Worm (Caenorhabditis elegans): ENCODE results near the gene ttr-33.

ttr-33 gene

DNA sequence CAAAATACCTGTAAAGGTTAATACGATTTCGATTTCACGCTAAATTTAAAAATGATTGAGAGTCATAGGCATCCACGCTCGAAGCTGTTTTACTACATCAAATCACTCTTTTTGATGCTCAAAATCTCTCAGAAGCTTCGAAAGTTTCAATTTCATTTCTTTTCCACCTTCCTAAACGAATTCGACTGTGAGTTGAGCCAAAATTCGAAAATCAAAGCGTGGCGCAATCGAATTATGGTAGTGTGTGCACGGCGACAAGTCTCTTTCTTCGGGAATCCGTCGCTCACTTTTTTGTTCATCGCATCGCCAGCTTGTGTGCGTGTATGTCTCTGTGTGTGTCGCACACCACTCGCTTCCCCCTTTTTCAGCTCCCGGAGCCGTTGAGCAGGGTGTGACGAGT is 35.2 kb upstream of the ttr-33 start:
- TF ChIP-seq lsy-2 (tag; optimal IDR thresholded peaks at IDR 0.05) (no peak), egl-27 (tag; optimal IDR thresholded peaks at IDR 0.05) (no peak), ama-1 (optimal IDR thresholded peaks at IDR 0.05) (no peak)

DNA sequence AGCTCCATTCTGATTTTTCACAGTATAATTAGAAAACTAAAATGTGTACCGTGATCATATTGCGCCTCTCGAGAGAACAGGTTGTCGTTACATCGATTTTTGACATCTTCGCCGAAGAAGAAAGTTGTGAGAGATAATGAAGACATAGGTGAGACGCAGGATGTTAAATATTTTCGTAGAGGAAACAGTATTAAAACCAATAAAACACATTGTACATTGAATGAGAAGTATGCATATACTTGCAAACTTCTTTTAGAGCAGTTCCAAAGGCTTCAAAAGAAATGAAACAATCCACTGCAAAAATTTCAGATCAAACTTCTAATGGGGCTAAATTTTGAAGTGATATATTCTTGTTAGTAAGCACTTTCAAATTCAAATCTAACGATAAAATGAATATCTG is 33.0 kb upstream of the ttr-33 start, which contains the start of gene nipi-4:
Gene nipi-4 (minus strand): TSS at position 101 of the 400 bp plus-strand sequence.
- TF ChIP-seq blmp-1 (tag; optimal IDR thresholded peaks at IDR 0.05; ENCODE audit: insufficient read depth) (no peak), ceh-16 (tag; optimal IDR thresholded peaks at IDR 0.05) (no peak), mbf-1 (tag; optimal IDR thresholded peaks at IDR 0.05) (no peak), unc-55 (GFP tag; optimal IDR thresholded peaks at IDR 0.05) (no peak)

DNA sequence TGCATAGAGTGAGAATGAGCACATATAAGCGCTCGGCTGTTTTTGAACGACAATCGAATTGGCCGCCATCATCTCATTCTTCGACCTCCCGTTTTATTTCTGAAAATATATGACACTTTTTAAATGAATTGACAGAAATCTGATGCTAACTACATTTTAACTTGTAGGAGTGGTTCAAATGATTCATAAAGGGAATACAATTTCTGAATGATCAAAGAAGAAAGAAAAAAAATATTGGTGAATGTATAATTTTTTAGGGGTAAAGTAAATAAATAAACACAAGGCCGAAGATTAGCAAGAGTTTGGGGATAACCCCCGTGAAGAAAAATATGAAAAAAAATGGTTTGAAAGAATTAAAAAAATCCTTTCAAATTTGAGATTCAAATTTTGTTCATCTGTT is 27.0 kb upstream of the ttr-33 start, which contains the start of gene C37C3.11:
Gene C37C3.11 (minus strand): TSS at position 101 of the 400 bp plus-strand sequence.
- TF ChIP-seq nhr-6 (tag; optimal IDR thresholded peaks at IDR 0.05) (no peak), Y55F3AM.14 (GFP tag; optimal IDR thresholded peaks at IDR 0.05) (no peak), snpc-4 (tag; optimal IDR thresholded peaks at IDR 0.05) (no peak), unc-55 (GFP tag; optimal IDR thresholded peaks at IDR 0.05) (no peak), sem-4 (tag; optimal IDR thresholded peaks at IDR 0.05) (no peak), gmeb-1 (tag; optimal IDR thresholded peaks at IDR 0.05) (no peak), nhr-11 (tag; optimal IDR thresholded peaks at IDR 0.05) (no peak), fos-1 (tag; optimal IDR thresholded peaks at IDR 0.05) (no peak), lin-13 (GFP tag; optimal IDR thresholded peaks at IDR 0.05) (no peak), lin-11 (tag; optimal IDR thresholded peaks at IDR 0.05) (no peak), ama-1 (optimal IDR thresholded peaks at IDR 0.05) (no peak)

DNA sequence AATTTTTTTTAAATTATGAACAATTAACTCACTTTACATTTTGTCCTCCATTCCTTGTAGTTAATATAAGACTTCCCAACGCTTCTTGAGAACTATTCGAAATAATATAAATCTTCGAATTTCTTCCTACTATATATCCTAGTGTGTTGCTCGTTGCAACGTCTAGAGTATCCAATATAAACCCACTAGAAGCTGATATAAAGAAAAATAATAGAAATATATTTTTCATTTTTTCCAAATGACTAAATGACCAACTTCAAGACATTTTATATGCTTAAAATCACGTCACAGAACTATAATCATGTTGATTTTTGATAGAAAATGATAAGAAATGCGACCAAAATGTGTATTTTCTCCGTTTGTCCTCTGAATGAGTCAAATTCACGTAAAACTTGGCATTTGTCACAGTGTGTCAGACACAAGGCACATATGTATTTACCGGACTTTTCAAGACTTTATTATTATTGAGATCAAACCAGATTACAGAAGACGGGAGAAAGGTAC is 25.4 kb upstream of the ttr-33 start, which contains the start of gene C37C3.10:
Gene C37C3.10 (minus strand): TSS at position 51 of the 504 bp plus-strand sequence.
- TF ChIP-seq fos-1 (tag; optimal IDR thresholded peaks at IDR 0.05) (peak; percentile 61), lsy-2 (tag; optimal IDR thresholded peaks at IDR 0.05) (no peak)

DNA sequence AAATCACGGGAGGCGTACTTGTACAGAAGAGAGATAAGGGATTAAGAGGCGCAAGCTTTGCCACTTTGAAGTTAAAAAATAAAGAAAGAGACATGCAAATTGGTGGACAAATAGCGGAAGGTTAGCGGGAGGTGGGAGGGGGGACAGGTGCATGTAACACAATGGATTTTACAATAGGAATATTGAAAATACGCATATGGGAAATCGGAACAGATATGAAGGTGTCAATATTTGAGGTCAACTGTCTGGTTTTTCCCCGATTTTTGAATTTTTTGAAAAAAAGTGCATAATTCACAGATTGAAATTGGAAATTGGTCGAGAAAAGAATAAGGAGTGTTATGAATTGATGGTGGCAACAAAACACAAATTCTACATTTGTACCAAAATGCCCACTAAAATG is 24.1 kb upstream of the ttr-33 start, which contains the start of gene C37C3.17:
Gene C37C3.17 (minus strand): TSS at position 101 of the 400 bp plus-strand sequence.
- TF ChIP-seq skn-1 (tag; optimal IDR thresholded peaks at IDR 0.05), result no peak
- no peak for TF ChIP-seq R02D3.7 (tag; optimal IDR thresholded peaks at IDR 0.05)
- TF ChIP-seq elt-3 (tag; optimal IDR thresholded peaks at IDR 0.05), result no peak
- no peak for TF ChIP-seq ama-1 (optimal IDR thresholded peaks at IDR 0.05)
- TF ChIP-seq nhr-6 (tag; optimal IDR thresholded peaks at IDR 0.05), result no peak
- no peak for TF ChIP-seq F13H6.1 (tag; optimal IDR thresholded peaks at IDR 0.05)
- no peak for TF ChIP-seq alr-1 (tag; optimal IDR thresholded peaks at IDR 0.05)
- TF ChIP-seq unc-55 (GFP tag; optimal IDR thresholded peaks at IDR 0.05), result no peak
- TF ChIP-seq fos-1 (tag; optimal IDR thresholded peaks at IDR 0.05), result no peak
- no peak for TF ChIP-seq unc-39 (tag; optimal IDR thresholded peaks at IDR 0.05)
- no peak for TF ChIP-seq egl-27 (tag; optimal IDR thresholded peaks at IDR 0.05)
- no peak for TF ChIP-seq gmeb-1 (tag; optimal IDR thresholded peaks at IDR 0.05)
- no peak for TF ChIP-seq nhr-25 (tag; optimal IDR thresholded peaks at IDR 0.05)
- no peak for TF ChIP-seq zag-1 (tag; optimal IDR thresholded peaks at IDR 0.05)
- no peak for TF ChIP-seq lin-13 (GFP tag; optimal IDR thresholded peaks at IDR 0.05)
- no peak for TF ChIP-seq ZK546.5 (tag; optimal IDR thresholded peaks at IDR 0.05)

DNA sequence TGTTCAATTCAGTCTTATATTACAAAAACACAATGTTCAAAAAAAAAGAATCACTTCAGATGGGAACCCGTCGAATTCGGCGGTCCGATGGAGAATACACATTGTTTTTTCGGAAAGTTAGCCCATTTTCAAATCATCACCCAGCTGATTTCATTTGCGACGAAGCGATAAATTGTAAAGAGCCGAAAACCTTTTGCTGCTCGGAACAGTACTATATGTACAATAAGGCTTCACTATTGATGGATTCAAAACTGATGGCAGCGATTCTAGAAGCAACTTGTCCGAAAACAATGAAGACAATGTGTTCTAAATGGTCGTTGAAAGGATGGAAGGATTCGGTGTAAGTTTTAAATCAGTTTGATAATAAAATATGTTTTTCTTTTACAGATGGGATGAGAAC is 20.2 kb upstream of the ttr-33 start, which contains the start of gene C37C3.1:
Gene C37C3.1 (plus strand): TSS at position 33 of the 400 bp plus-strand sequence.
- peak; percentile 40 for TF ChIP-seq nhr-21 (tag; optimal IDR thresholded peaks at IDR 0.05)
- no peak for TF ChIP-seq snpc-4 (tag; optimal IDR thresholded peaks at IDR 0.05)
- no peak for TF ChIP-seq skn-1 (tag; optimal IDR thresholded peaks at IDR 0.05)
- TF ChIP-seq ama-1 (optimal IDR thresholded peaks at IDR 0.05), result peak; percentile 8
- no peak for TF ChIP-seq nhr-10 (tag; optimal IDR thresholded peaks at IDR 0.05)
- TF ChIP-seq sem-4 (tag; optimal IDR thresholded peaks at IDR 0.05), result no peak
- no peak for TF ChIP-seq mbf-1 (tag; optimal IDR thresholded peaks at IDR 0.05)
- TF ChIP-seq Y55F3AM.14 (GFP tag; optimal IDR thresholded peaks at IDR 0.05), result no peak
- no peak for TF ChIP-seq R02D3.7 (tag; optimal IDR thresholded peaks at IDR 0.05)
- peak; percentile 3 for TF ChIP-seq nhr-25 (tag; optimal IDR thresholded peaks at IDR 0.05)
- TF ChIP-seq sma-3 (GFP tag; optimal IDR thresholded peaks at IDR 0.05), result peak; percentile 37
- no peak for TF ChIP-seq ztf-11 (tag; optimal IDR thresholded peaks at IDR 0.05)
- peak; percentile 5 for TF ChIP-seq sma-9 (GFP tag; optimal IDR thresholded peaks at IDR 0.05)
- TF ChIP-seq sma-9 (tag; optimal IDR thresholded peaks at IDR 0.05), result no peak
- no peak for TF ChIP-seq lsy-2 (tag; optimal IDR thresholded peaks at IDR 0.05)
- no peak for TF ChIP-seq unc-55 (GFP tag; optimal IDR thresholded peaks at IDR 0.05)
- TF ChIP-seq elt-1 (tag; optimal IDR thresholded peaks at IDR 0.05), result no peak
- TF ChIP-seq crh-2 (tag; optimal IDR thresholded peaks at IDR 0.05), result peak; percentile 23
- no peak for TF ChIP-seq elt-3 (tag; optimal IDR thresholded peaks at IDR 0.05)
- TF ChIP-seq blmp-1 (tag; optimal IDR thresholded peaks at IDR 0.05; ENCODE audit: insufficient read depth), result no peak
- TF ChIP-seq ceh-16 (tag; optimal IDR thresholded peaks at IDR 0.05), result no peak

All from whole organism, L2 larva.